Fruit fly (Drosophila melanogaster): ENCODE measurements around the gene elav.

elav gene

dm6 chrX:526479-527071, 3.5 kb upstream of the elav start (continued):
- no peak for TF ChIP-seq CG3726 (GFP tag; IDR thresholded peaks at IDR 0.05)
- TF ChIP-seq sna (GFP tag; IDR thresholded peaks at IDR 0.05; ENCODE audit: partially characterized antibody), result no peak
- peak; percentile 42 for TF ChIP-seq CG12236 (GFP tag; optimal IDR thresholded peaks at IDR 0.05)
- no peak for TF ChIP-seq gro (GFP tag; optimal IDR thresholded peaks at IDR 0.05)
- no peak for TF ChIP-seq crc (GFP tag; optimal IDR thresholded peaks at IDR 0.05)
- TF ChIP-seq sc (optimal IDR thresholded peaks at IDR 0.05), result no peak
- no peak for TF ChIP-seq sc (GFP tag; optimal IDR thresholded peaks at IDR 0.05)
- no peak for TF ChIP-seq abd-A (tag; optimal IDR thresholded peaks at IDR 0.05)
- no peak for TF ChIP-seq HLHmδ (GFP tag; optimal IDR thresholded peaks at IDR 0.05)
- TF ChIP-seq CG11093 (GFP tag; IDR thresholded peaks at IDR 0.05), result 0 out of 3 replicates have a peak, but pooled peaks have one; percentile 42
- no peak for TF ChIP-seq emc (GFP tag; optimal IDR thresholded peaks at IDR 0.05)
- TF ChIP-seq ssp (GFP tag; IDR thresholded peaks at IDR 0.05), result no peak
- no peak for TF ChIP-seq CG6683 (GFP tag; optimal IDR thresholded peaks at IDR 0.05)
- no peak for TF ChIP-seq gsb (GFP tag; IDR thresholded peaks at IDR 0.05)
- TF ChIP-seq BtbVII (GFP tag; optimal IDR thresholded peaks at IDR 0.05), result no peak
- no peak for TF ChIP-seq CG4707 (GFP tag; optimal IDR thresholded peaks at IDR 0.05)
- peak; percentile 97 for TF ChIP-seq zen (tag; optimal IDR thresholded peaks at IDR 0.05)
- no peak for TF ChIP-seq usp (GFP tag; optimal IDR thresholded peaks at IDR 0.05)
- TF ChIP-seq lov (optimal IDR thresholded peaks at IDR 0.05), result no peak
- peak; percentile 72; the same call in 1 of the 3 replicates for TF ChIP-seq lov (GFP tag; IDR thresholded peaks at IDR 0.05)
- TF ChIP-seq org-1 (GFP tag; optimal IDR thresholded peaks at IDR 0.05), result peak; percentile 57
- no peak for TF ChIP-seq Hey (tag; optimal IDR thresholded peaks at IDR 0.05)
- peak; percentile 68 for TF ChIP-seq pnt (GFP tag; optimal IDR thresholded peaks at IDR 0.05)
- peak; percentile 74 for TF ChIP-seq phol (tag; optimal IDR thresholded peaks at IDR 0.05)
- no peak for TF ChIP-seq nerfin-2 (GFP tag; IDR thresholded peaks at IDR 0.05; ENCODE audit: partially characterized antibody)
- peak; percentile 56 for TF ChIP-seq grau (tag; optimal IDR thresholded peaks at IDR 0.05)
- peak; percentile 89 for TF ChIP-seq Elba2 (GFP tag; optimal IDR thresholded peaks at IDR 0.05)
- no peak for TF ChIP-seq sob (GFP tag; IDR thresholded peaks at IDR 0.05)
- no peak for TF ChIP-seq nom (GFP tag; optimal IDR thresholded peaks at IDR 0.05)
- peak; percentile 44 for TF ChIP-seq MTF-1 (GFP tag; optimal IDR thresholded peaks at IDR 0.05; ENCODE audit: borderline replicate concordance)
- TF ChIP-seq CG14667 (GFP tag; IDR thresholded peaks at IDR 0.05), result no peak
- no peak for TF ChIP-seq sisA (GFP tag; IDR thresholded peaks at IDR 0.05)
- TF ChIP-seq vvl (GFP tag; IDR thresholded peaks at IDR 0.05), result peak; percentile 28; the same call in 1 of the 2 replicates
- no peak for TF ChIP-seq sqz (GFP tag; optimal IDR thresholded peaks at IDR 0.05)
- TF ChIP-seq Lhr (GFP tag; optimal IDR thresholded peaks at IDR 0.05), result peak; percentile 30
- TF ChIP-seq CG15696 (tag; optimal IDR thresholded peaks at IDR 0.05), result peak; percentile 96
- TF ChIP-seq Gug (GFP tag; IDR thresholded peaks at IDR 0.05), result no peak
- TF ChIP-seq seq (GFP tag; IDR thresholded peaks at IDR 0.05), result no peak
- TF ChIP-seq Side (GFP tag; optimal IDR thresholded peaks at IDR 0.05), result peak; percentile 77
- no peak for TF ChIP-seq CG7963 (GFP tag; IDR thresholded peaks at IDR 0.05; ENCODE audit: partially characterized antibody)
- peak; percentile 65 for TF ChIP-seq tin (GFP tag; optimal IDR thresholded peaks at IDR 0.05)
- no peak for TF ChIP-seq ewg (GFP tag; optimal IDR thresholded peaks at IDR 0.05)
- peak; percentile 75 for TF ChIP-seq pros (GFP tag; optimal IDR thresholded peaks at IDR 0.05)
- no peak for TF ChIP-seq dimm (GFP tag; IDR thresholded peaks at IDR 0.05)
- 0 out of 3 replicates have a peak, but pooled peaks have one; percentile 26 for TF ChIP-seq CG34422 (GFP tag; IDR thresholded peaks at IDR 0.05)
- TF ChIP-seq dm (GFP tag; optimal IDR thresholded peaks at IDR 0.05), result peak; percentile 47
- no peak for TF ChIP-seq CG10274 (GFP tag; optimal IDR thresholded peaks at IDR 0.05)
- no peak for TF ChIP-seq CG9817 (tag; optimal IDR thresholded peaks at IDR 0.05)
- TF ChIP-seq CG8359 (GFP tag; optimal IDR thresholded peaks at IDR 0.05; ENCODE audit: borderline replicate concordance), result peak; percentile 53
- no peak for TF ChIP-seq B-H2 (GFP tag; optimal IDR thresholded peaks at IDR 0.05)
- peak; percentile 37 for TF ChIP-seq unpg (GFP tag; optimal IDR thresholded peaks at IDR 0.05)

Data from whole organism, embryonic.